Fruit fly (Drosophila melanogaster): ENCODE results near the gene Tpc1.
A peak's percentile ranks its signal among the peaks of the same experiment; 100 is the strongest.

The Tpc1 gene

DNA sequence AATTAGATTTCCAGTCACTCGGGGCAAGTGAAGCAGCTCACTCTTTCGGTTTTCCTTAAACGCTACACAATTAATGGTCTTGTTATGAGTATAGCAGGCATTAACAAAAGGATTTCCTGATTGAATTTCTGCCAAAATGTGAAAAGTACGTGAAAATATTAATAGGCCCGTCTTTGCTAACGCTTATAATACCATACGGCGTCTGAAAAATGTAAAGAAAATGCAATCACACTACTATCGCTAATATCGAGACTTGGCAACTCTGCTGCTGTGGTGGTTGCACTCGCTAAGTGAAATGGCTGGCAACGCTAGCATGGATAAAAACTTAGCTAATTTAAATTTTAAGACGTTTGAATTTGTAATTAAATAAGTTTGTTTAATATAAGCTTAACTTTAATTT is 11.3 kb upstream of the Tpc1 start, which contains the start of gene CG6621 (continued):
- TF ChIP-seq gem (tag; optimal IDR thresholded peaks at IDR 0.05) (no peak), org-1 (GFP tag; optimal IDR thresholded peaks at IDR 0.05) (no peak), CG3995 (GFP tag; optimal IDR thresholded peaks at IDR 0.05) (no peak), Atf6 (GFP tag; IDR thresholded peaks at IDR 0.05) (no peak), CG14050 (GFP tag; IDR thresholded peaks at IDR 0.05) (no peak), sens-2 (GFP tag; IDR thresholded peaks at IDR 0.05) (no peak), Antp (GFP tag; optimal IDR thresholded peaks at IDR 0.05) (no peak), CG31224 (GFP tag; IDR thresholded peaks at IDR 0.05) (no peak), CG4617 (GFP tag; optimal IDR thresholded peaks at IDR 0.05; ENCODE audit: borderline replicate concordance) (peak; percentile 85), CG8924 (tag; optimal IDR thresholded peaks at IDR 0.05) (peak; percentile 20), Sry-δ (GFP tag; optimal IDR thresholded peaks at IDR 0.05) (peak; percentile 69), E2f2 (GFP tag; IDR thresholded peaks at IDR 0.05) (peak; percentile 78), CG11696 (GFP tag; IDR thresholded peaks at IDR 0.05) (no peak), Hr39 (optimal IDR thresholded peaks at IDR 0.05) (no peak), ato (GFP tag; IDR thresholded peaks at IDR 0.05; ENCODE audit: partially characterized antibody) (0 out of 2 replicates have a peak, but pooled peaks have one; percentile 24), jigr1 (GFP tag; IDR thresholded peaks at IDR 0.05) (no peak; the same call in 2 of the 3 replicates), CG8478 (optimal IDR thresholded peaks at IDR 0.05) (no peak), ac (GFP tag; optimal IDR thresholded peaks at IDR 0.05) (no peak), sna (GFP tag; IDR thresholded peaks at IDR 0.05; ENCODE audit: partially characterized antibody) (no peak), tup (GFP tag; optimal IDR thresholded peaks at IDR 0.05) (no peak), dimm (GFP tag; IDR thresholded peaks at IDR 0.05) (no peak), MESR4 (GFP tag; optimal IDR thresholded peaks at IDR 0.05) (peak; percentile 64), tll (GFP tag; optimal IDR thresholded peaks at IDR 0.05) (no peak), Jarid2 (GFP tag; optimal IDR thresholded peaks at IDR 0.05) (no peak), Gsc (GFP tag; IDR thresholded peaks at IDR 0.05) (no peak), CG30403 (GFP tag; optimal IDR thresholded peaks at IDR 0.05) (no peak), CG13287 (GFP tag; IDR thresholded peaks at IDR 0.05; ENCODE audit: partially characterized antibody) (peak; percentile 77), CG16863 (GFP tag; optimal IDR thresholded peaks at IDR 0.05) (no peak), CG8765 (GFP tag; IDR thresholded peaks at IDR 0.05) (no peak), trh (GFP tag; optimal IDR thresholded peaks at IDR 0.05) (no peak), Neu2 (GFP tag; optimal IDR thresholded peaks at IDR 0.05; ENCODE audit: borderline replicate concordance) (no peak), CG6791 (GFP tag; IDR thresholded peaks at IDR 0.05; ENCODE audit: partially characterized antibody) (peak; percentile 67; the same call in 2 of the 3 replicates), insv (GFP tag; optimal IDR thresholded peaks at IDR 0.05) (no peak), Xrp1 (GFP tag; IDR thresholded peaks at IDR 0.05) (no peak), CG5245 (GFP tag; optimal IDR thresholded peaks at IDR 0.05) (no peak), CG7556 (GFP tag; optimal IDR thresholded peaks at IDR 0.05) (no peak), CG7786 (GFP tag; optimal IDR thresholded peaks at IDR 0.05) (no peak), lab (GFP tag; optimal IDR thresholded peaks at IDR 0.05) (no peak), Dll (GFP tag; IDR thresholded peaks at IDR 0.05; ENCODE audit: partially characterized antibody) (peak; percentile 47; the same call in 1 of the 4 replicates), sqz (GFP tag; optimal IDR thresholded peaks at IDR 0.05) (no peak), ranshi (GFP tag; IDR thresholded peaks at IDR 0.05) (0 out of 2 replicates have a peak, but pooled peaks have one; percentile 19), bowl (GFP tag; IDR thresholded peaks at IDR 0.05) (no peak), CG1792 (GFP tag; optimal IDR thresholded peaks at IDR 0.05) (no peak), CG1024 (GFP tag; IDR thresholded peaks at IDR 0.05) (no peak), CG6683 (GFP tag; optimal IDR thresholded peaks at IDR 0.05) (no peak), Adf1 (GFP tag; IDR thresholded peaks at IDR 0.05) (no peak), NfI (GFP tag; optimal IDR thresholded peaks at IDR 0.05) (no peak), CG14667 (GFP tag; IDR thresholded peaks at IDR 0.05) (no peak), Gug (GFP tag; IDR thresholded peaks at IDR 0.05) (no peak), CG11456 (GFP tag; IDR thresholded peaks at IDR 0.05) (0 out of 3 replicates have a peak, but pooled peaks have one; percentile 23), sob (GFP tag; IDR thresholded peaks at IDR 0.05) (no peak), CG12769 (tag; optimal IDR thresholded peaks at IDR 0.05) (no peak)
